Worm (Caenorhabditis elegans): ENCODE measurements around the gene fbxb-85.
A peak's percentile ranks its signal among the peaks of the same experiment; 100 is the strongest.

- peak; percentile 83 for TF ChIP-seq F49E8.2 (tag; optimal IDR thresholded peaks at IDR 0.05; ENCODE audit: insufficient read depth)
- TF ChIP-seq ceh-58 (GFP tag; IDR thresholded peaks at IDR 0.05): no peak
- TF ChIP-seq unc-62 (GFP tag; optimal IDR thresholded peaks at IDR 0.05): no peak
- no peak for TF ChIP-seq nfya-1 (tag; optimal IDR thresholded peaks at IDR 0.05; ENCODE audit: borderline replicate concordance, insufficient read depth)
Observed at ce11 chrIII:10807236-10807635, 41.5 kb downstream of the fbxb-85 start.

Data from whole organism, young adult.